Worm (Caenorhabditis elegans): Measurements from ENCODE around the gene K04G7.1.

K04G7.1 gene

DNA sequence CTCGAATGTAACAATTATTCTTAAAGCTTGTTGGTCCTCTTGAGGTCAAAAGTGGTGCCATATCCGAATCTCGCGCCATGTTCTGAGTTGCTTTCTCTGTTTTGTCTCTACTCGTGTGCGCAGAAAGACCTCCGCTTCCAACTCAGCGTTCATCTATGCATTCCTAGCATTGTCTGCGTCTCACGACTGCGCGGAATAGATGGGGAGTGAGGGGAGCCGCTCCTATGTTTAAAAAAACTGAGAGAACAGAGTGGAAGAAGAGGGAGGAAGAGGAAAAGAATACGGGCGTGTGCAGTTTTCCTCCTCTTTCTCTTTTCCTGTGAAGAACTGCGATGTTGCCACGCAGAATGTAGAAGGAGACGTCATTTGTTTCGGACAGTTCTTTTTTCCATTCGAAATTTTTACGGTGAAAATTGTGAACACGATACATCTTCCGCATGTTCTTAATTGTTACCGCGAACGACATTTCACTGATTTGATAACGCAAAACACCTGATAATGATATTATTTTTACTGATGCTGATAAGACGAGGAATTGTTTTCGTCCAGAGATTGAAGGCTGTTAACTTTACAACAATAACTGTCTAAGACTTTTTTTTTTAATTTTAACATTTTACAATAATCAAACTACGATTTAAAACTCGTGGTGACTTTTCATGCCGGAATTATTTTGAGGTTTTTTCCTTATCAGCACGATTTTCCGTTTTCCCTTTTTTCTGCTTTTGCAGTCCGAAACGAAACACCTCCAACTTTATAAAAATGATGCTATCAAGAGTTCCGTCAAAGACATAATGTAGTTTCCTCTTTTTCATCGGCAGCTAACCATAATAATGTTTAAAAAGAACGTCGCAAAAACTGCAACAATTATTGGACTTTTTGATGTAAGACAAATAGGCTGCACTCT lies 4.4 kb downstream of the K04G7.1 start (continued):
- TF ChIP-seq nhr-28 (tag; optimal IDR thresholded peaks at IDR 0.05) (no peak), mep-1 (tag; optimal IDR thresholded peaks at IDR 0.05) (peak; percentile 82), unc-30 (tag; optimal IDR thresholded peaks at IDR 0.05) (no peak), elt-2 (tag; optimal IDR thresholded peaks at IDR 0.05) (peak; percentile 12), nhr-237 (tag; optimal IDR thresholded peaks at IDR 0.05) (peak; percentile 8), nhr-71 (tag; optimal IDR thresholded peaks at IDR 0.05) (peak; percentile 65), efl-3 (GFP tag; optimal IDR thresholded peaks at IDR 0.05) (no peak), ztf-4 (tag; optimal IDR thresholded peaks at IDR 0.05) (no peak), unc-86 (tag; optimal IDR thresholded peaks at IDR 0.05) (peak; percentile 14), ztf-11 (tag; optimal IDR thresholded peaks at IDR 0.05) (no peak), mef-2 (tag; optimal IDR thresholded peaks at IDR 0.05) (no peak), sptf-1 (tag; optimal IDR thresholded peaks at IDR 0.05) (no peak), pag-3 (tag; optimal IDR thresholded peaks at IDR 0.05; ENCODE audit: borderline replicate concordance, insufficient read depth) (no peak), nhr-90 (tag; optimal IDR thresholded peaks at IDR 0.05; ENCODE audit: poor library complexity) (no peak), sup-37 (GFP tag; optimal IDR thresholded peaks at IDR 0.05) (no peak), nhr-11 (tag; optimal IDR thresholded peaks at IDR 0.05) (no peak), rnt-1 (tag; optimal IDR thresholded peaks at IDR 0.05) (peak; percentile 30), tlp-1 (tag; optimal IDR thresholded peaks at IDR 0.05) (no peak), nhr-76 (tag; optimal IDR thresholded peaks at IDR 0.05) (no peak), lin-13 (GFP tag; optimal IDR thresholded peaks at IDR 0.05) (no peak), nhr-47 (tag; optimal IDR thresholded peaks at IDR 0.05) (peak; percentile 44), C04F5.9 (tag; optimal IDR thresholded peaks at IDR 0.05) (no peak), ceh-82 (tag; optimal IDR thresholded peaks at IDR 0.05) (peak; percentile 40 to 51 (median 47)), aha-1 (tag; optimal IDR thresholded peaks at IDR 0.05) (no peak), lin-35 (GFP tag; optimal IDR thresholded peaks at IDR 0.05) (peak; percentile 10 to 61), mab-9 (GFP tag; IDR thresholded peaks at IDR 0.05) (no peak), dpl-1 (GFP tag; optimal IDR thresholded peaks at IDR 0.05) (peak in 2 of 3 experiments; percentile 16 to 49), lin-14 (GFP tag; optimal IDR thresholded peaks at IDR 0.05) (peak; percentile 95), vab-15 (tag; optimal IDR thresholded peaks at IDR 0.05) (no peak), irx-1 (tag; optimal IDR thresholded peaks at IDR 0.05) (no peak), nhr-19 (GFP tag; conservative IDR thresholded peaks at IDR 0.05) (no peak), xbp-1 (tag; optimal IDR thresholded peaks at IDR 0.05) (peak; percentile 24), ceh-90 (tag; optimal IDR thresholded peaks at IDR 0.05) (no peak), lin-39 (tag; optimal IDR thresholded peaks at IDR 0.05) (no peak), nhr-77 (tag; optimal IDR thresholded peaks at IDR 0.05) (peak; percentile 45), unc-98 (GFP tag; IDR thresholded peaks at IDR 0.05) (no peak), C34B4.2 (tag; optimal IDR thresholded peaks at IDR 0.05) (no peak)

DNA sequence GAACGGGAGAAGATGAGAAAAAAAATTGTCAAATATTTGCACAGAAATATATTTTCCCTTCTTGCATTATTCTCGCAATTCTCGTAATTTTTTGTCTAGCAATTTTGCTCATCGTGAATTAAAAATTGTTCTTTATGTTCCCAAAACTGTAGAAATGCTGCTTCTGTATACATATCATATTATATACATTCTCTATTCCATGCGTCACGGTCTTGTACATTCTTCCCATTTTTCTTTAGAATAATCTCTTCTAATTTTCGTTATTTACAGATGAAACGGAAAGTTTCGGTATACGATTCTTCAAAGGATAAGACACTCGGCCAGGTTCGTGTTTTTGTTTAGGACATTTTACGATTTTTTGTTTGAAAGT lies 5.0 kb downstream of the K04G7.1 start, which contains the start of gene acs-4:
TSS of gene acs-4 (plus strand) at position 271 of the 370 bp plus-strand sequence.
- TF ChIP-seq pax-3 (tag; optimal IDR thresholded peaks at IDR 0.05), result no peak
- peak; percentile 12 for TF ChIP-seq blmp-1 (tag; optimal IDR thresholded peaks at IDR 0.05)

DNA sequence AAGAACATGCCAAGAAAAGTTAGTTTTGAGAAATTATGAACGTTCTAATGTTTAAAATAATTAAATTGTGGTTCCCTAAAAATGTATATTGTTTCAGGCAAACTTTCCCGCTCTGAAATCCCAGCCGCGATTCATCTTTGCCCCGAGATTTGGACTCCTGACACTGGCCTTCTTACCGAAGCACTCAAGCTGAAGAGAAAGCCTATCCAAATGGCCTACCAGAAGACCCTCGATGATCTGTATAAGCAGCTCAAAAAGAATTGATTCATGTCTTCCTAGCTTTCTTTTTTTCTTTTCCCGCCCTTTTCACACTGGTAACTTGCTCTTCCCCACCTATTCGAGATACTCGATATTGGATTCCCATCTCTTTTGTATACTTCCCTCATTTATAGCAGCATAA lies 7.6 kb downstream of the K04G7.1 start:
- TF ChIP-seq sup-37 (GFP tag; optimal IDR thresholded peaks at IDR 0.05), result no peak
- no peak for TF ChIP-seq ama-1 (optimal IDR thresholded peaks at IDR 0.05)
- TF ChIP-seq fkh-10 (GFP tag; optimal IDR thresholded peaks at IDR 0.05), result no peak
- no peak for TF ChIP-seq fkh-8 (tag; optimal IDR thresholded peaks at IDR 0.05)
- TF ChIP-seq nhr-11 (tag; optimal IDR thresholded peaks at IDR 0.05), result no peak
- TF ChIP-seq swsn-7 (tag; optimal IDR thresholded peaks at IDR 0.05), result no peak
- TF ChIP-seq dsc-1 (tag; optimal IDR thresholded peaks at IDR 0.05), result no peak
- no peak for TF ChIP-seq tlp-1 (tag; optimal IDR thresholded peaks at IDR 0.05)
- TF ChIP-seq ceh-90 (tag; optimal IDR thresholded peaks at IDR 0.05), result no peak
- no peak for TF ChIP-seq ets-5 (GFP tag; IDR thresholded peaks at IDR 0.05)
- no peak for TF ChIP-seq elt-3 (tag; optimal IDR thresholded peaks at IDR 0.05)
- TF ChIP-seq efl-3 (GFP tag; optimal IDR thresholded peaks at IDR 0.05), result no peak
- TF ChIP-seq isw-1 (GFP tag; IDR thresholded peaks at IDR 0.05), result no peak
- no peak for TF ChIP-seq elt-2 (tag; optimal IDR thresholded peaks at IDR 0.05)
- no peak for TF ChIP-seq sox-4 (tag; optimal IDR thresholded peaks at IDR 0.05)
- TF ChIP-seq dpl-1 (GFP tag; optimal IDR thresholded peaks at IDR 0.05), result no peak
- no peak for TF ChIP-seq xbp-1 (tag; optimal IDR thresholded peaks at IDR 0.05)

Data from whole organism, L1 larva.